Fruit fly (Drosophila melanogaster) whole organism, embryonic: Measurements from ENCODE around the gene kairos.

ENCODE experiments used
- Ada2b ChIP-seq: fragments of 200-800 bp; sonication (Bioruptor generic); IDR thresholded peaks from 2 replicates; pipeline ENCODE4 v1.3.6; 2022; ENCODE audit warnings: missing biosample characterization, missing genetic modification characterization
- CG1024 ChIP-seq: fragments of 200-800 bp; sonication (Bioruptor generic); IDR thresholded peaks from 2 replicates; pipeline ENCODE4 v1.3.6; 2022; ENCODE audit warnings: missing biosample characterization, missing genetic modification characterization
- CG10462 ChIP-seq: fragments of 200-800 bp; sonication (Bioruptor generic); optimal IDR thresholded peaks from 2 replicates; lab custom pipeline; 2016; ENCODE audit warnings: missing biosample characterization, missing genetic modification characterization
- CG10959 ChIP-seq: fragments of 200-800 bp; sonication (Bioruptor generic); IDR thresholded peaks from 2 replicates; pipeline ENCODE4 v1.3.6; 2022; ENCODE audit warnings: missing biosample characterization, missing genetic modification characterization
- CG11247 ChIP-seq: fragments of 200-800 bp; sonication (Bioruptor generic); IDR thresholded peaks from 2 replicates; pipeline ENCODE4 v1.3.6; 2022; ENCODE audit warnings: missing biosample characterization, missing genetic modification characterization
- CG11696 ChIP-seq: fragments of 200-800 bp; sonication (Bioruptor generic); IDR thresholded peaks from 2 replicates; pipeline ENCODE4 v1.3.6; 2022; ENCODE audit warnings: missing biosample characterization, missing genetic modification characterization
- CG12744 ChIP-seq: fragments of 200-800 bp; sonication (Bioruptor generic); optimal IDR thresholded peaks from 2 replicates; lab custom pipeline; 2016; ENCODE audit warnings: missing biosample characterization, missing genetic modification characterization
- CG13296 ChIP-seq: fragments of 200-800 bp; sonication (Bioruptor generic); optimal IDR thresholded peaks from 3 replicates; lab custom pipeline; 2018; ENCODE audit warnings: missing biosample characterization, mild to moderate bottlenecking, missing genetic modification characterization
- CG14860 ChIP-seq: fragments of 200-800 bp; sonication (Bioruptor generic); IDR thresholded peaks from 3 replicates; pipeline ENCODE4 v1.3.6; 2022; ENCODE audit warnings: missing biosample characterization, missing genetic modification characterization; ENCODE audit not compliant: partially characterized antibody
- CG15011 ChIP-seq: fragments of 200-800 bp; sonication (Bioruptor generic); optimal IDR thresholded peaks from 3 replicates; lab custom pipeline; 2018; ENCODE audit warnings: missing biosample characterization, mild to moderate bottlenecking, missing genetic modification characterization
- CG15601 ChIP-seq: fragments of 200-800 bp; sonication (Bioruptor generic); optimal IDR thresholded peaks from 3 replicates; lab custom pipeline; 2019; ENCODE audit warnings: missing biosample characterization, mild to moderate bottlenecking, missing genetic modification characterization, moderate library complexity
- CG1603 ChIP-seq: fragments of 200-800 bp; sonication (Bioruptor generic); optimal IDR thresholded peaks from 2 replicates; lab custom pipeline; 2019; ENCODE audit warnings: missing biosample characterization, mild to moderate bottlenecking, missing genetic modification characterization, moderate library complexity
- CG17568 ChIP-seq: fragments of 200-800 bp; sonication (Bioruptor generic); optimal IDR thresholded peaks from 2 replicates; lab custom pipeline; 2018; ENCODE audit warnings: missing biosample characterization, mild to moderate bottlenecking, missing genetic modification characterization, moderate library complexity
- CG17612 ChIP-seq: fragments of 200-800 bp; sonication (Bioruptor generic); IDR thresholded peaks from 2 replicates; pipeline ENCODE4 v1.3.6; 2022; ENCODE audit warnings: missing biosample characterization, missing genetic modification characterization
- CG18764 ChIP-seq: fragments of 200-800 bp; sonication (Bioruptor generic); optimal IDR thresholded peaks from 3 replicates; lab custom pipeline; 2016; ENCODE audit warnings: missing biosample characterization, missing genetic modification characterization
- CG2202 ChIP-seq: fragments of 200-800 bp; sonication (Bioruptor generic); optimal IDR thresholded peaks from 2 replicates; lab custom pipeline; 2018; ENCODE audit warnings: missing biosample characterization, mild to moderate bottlenecking, missing genetic modification characterization
- CG31441 ChIP-seq: fragments of 200-800 bp; sonication (Bioruptor generic); IDR thresholded peaks from 2 replicates; pipeline ENCODE4 v1.3.6; 2022; ENCODE audit warnings: missing biosample characterization, missing genetic modification characterization
- CG32767 ChIP-seq: fragments of 200-800 bp; sonication (Bioruptor generic); IDR thresholded peaks from 2 replicates; pipeline ENCODE4 v1.3.6; 2022; ENCODE audit warnings: missing biosample characterization, missing genetic modification characterization
- CG4820 ChIP-seq: fragments of 200-800 bp; sonication (Bioruptor generic); optimal IDR thresholded peaks from 3 replicates; lab custom pipeline; 2016; ENCODE audit warnings: missing biosample characterization, missing genetic modification characterization
- CG6813 ChIP-seq: fragments of 200-800 bp; sonication (Bioruptor generic); optimal IDR thresholded peaks from 2 replicates; lab custom pipeline; 2017; ENCODE audit warnings: missing biosample characterization, missing genetic modification characterization, mild to moderate bottlenecking, moderate library complexity, missing genetic modification reagents
- CG7556 ChIP-seq: fragments of 200-800 bp; sonication (Bioruptor generic); optimal IDR thresholded peaks from 2 replicates; lab custom pipeline; 2017; ENCODE audit warnings: missing biosample characterization, mild to moderate bottlenecking, missing genetic modification characterization
- CG9215 ChIP-seq: fragments of 200-800 bp; sonication (Bioruptor generic); IDR thresholded peaks from 2 replicates; pipeline ENCODE4 v1.3.6; 2022; ENCODE audit warnings: missing biosample characterization, missing genetic modification characterization
- Dbx ChIP-seq: fragments of 200-800 bp; sonication (Bioruptor generic); IDR thresholded peaks from 3 replicates; pipeline ENCODE4 v1.3.6; 2022; ENCODE audit warnings: missing biosample characterization, missing genetic modification characterization
- Dfd ChIP-seq, 2 experiments: fragments of >200 bp; optimal IDR thresholded peaks; 2 replicates each; lab custom pipeline; 2017; ENCODE audit warnings: missing biosample characterization in 2 of 2, missing genetic modification characterization in 2 of 2
- H2.0 ChIP-seq: fragments of 200-800 bp; sonication (Bioruptor generic); IDR thresholded peaks from 2 replicates; pipeline ENCODE4 v1.3.6; 2022; ENCODE audit warnings: missing biosample characterization, missing genetic modification characterization
- Hmx ChIP-seq: fragments of 200-800 bp; sonication (Bioruptor generic); optimal IDR thresholded peaks from 2 replicates; lab custom pipeline; 2016; ENCODE audit warnings: missing biosample characterization, missing genetic modification characterization
- Hsf ChIP-seq: fragments of 200-800 bp; sonication (Bioruptor generic); optimal IDR thresholded peaks from 3 replicates; lab custom pipeline; 2016; ENCODE audit warnings: missing biosample characterization, missing genetic modification characterization
- MBD-R2 ChIP-seq: fragments of 200-800 bp; sonication (Bioruptor generic); IDR thresholded peaks from 2 replicates; pipeline ENCODE4 v1.3.6; 2022; ENCODE audit warnings: missing biosample characterization, missing genetic modification characterization
- Mad ChIP-seq: fragments of 200-800 bp; sonication (Bioruptor generic); optimal IDR thresholded peaks from 2 replicates; lab custom pipeline; 2016; ENCODE audit warnings: missing biosample characterization, missing genetic modification characterization
- NfI ChIP-seq: fragments of 200-800 bp; sonication (Bioruptor generic); optimal IDR thresholded peaks from 3 replicates; lab custom pipeline; 2018; ENCODE audit warnings: missing biosample characterization, mild to moderate bottlenecking, missing genetic modification characterization, moderate library complexity
- Rfx ChIP-seq: fragments of 200-800 bp; sonication (Bioruptor generic); IDR thresholded peaks from 2 replicates; pipeline ENCODE4 v1.3.6; 2022; ENCODE audit warnings: missing biosample characterization, missing genetic modification characterization
- Side ChIP-seq: fragments of 200-800 bp; sonication (Bioruptor generic); optimal IDR thresholded peaks from 2 replicates; lab custom pipeline; 2016; ENCODE audit warnings: missing biosample characterization, missing genetic modification characterization
- Sox100B ChIP-seq: fragments of 200-800 bp; sonication (Bioruptor generic); optimal IDR thresholded peaks from 3 replicates; lab custom pipeline; 2018; ENCODE audit warnings: missing biosample characterization, mild to moderate bottlenecking, missing genetic modification characterization
- Sry-δ ChIP-seq: fragments of 200-800 bp; sonication (Bioruptor generic); optimal IDR thresholded peaks from 2 replicates; lab custom pipeline; 2016; ENCODE audit warnings: missing biosample characterization, missing genetic modification characterization
- Stat92E ChIP-seq, 3 experiments: fragments of >200 bp in 2 of 3; fragments of 200-800 bp in 1 of 3; sonication (Bioruptor generic) in 1 of 3; optimal IDR thresholded peaks; 2 replicates each; lab custom pipeline; 2017 to 2019; ENCODE audit warnings: missing biosample characterization in 3 of 3, missing genetic modification characterization in 3 of 3, mild to moderate bottlenecking in 1 of 3, moderate library complexity in 1 of 3
- Taf1 ChIP-seq: fragments of 200-800 bp; sonication (Bioruptor generic); IDR thresholded peaks from 2 replicates; pipeline ENCODE4 v1.3.6; 2022; ENCODE audit warnings: missing biosample characterization, missing genetic modification characterization
- Vsx1 ChIP-seq: fragments of 200-800 bp; sonication (Bioruptor generic); optimal IDR thresholded peaks from 2 replicates; lab custom pipeline; 2017; ENCODE audit warnings: missing biosample characterization, mild to moderate bottlenecking, missing genetic modification characterization, missing genetic modification reagents
- amos ChIP-seq: fragments of 200-800 bp; sonication (Bioruptor generic); IDR thresholded peaks from 2 replicates; pipeline ENCODE4 v1.3.6; 2022; ENCODE audit warnings: missing biosample characterization, missing genetic modification characterization; ENCODE audit not compliant: partially characterized antibody
- ase ChIP-seq: fragments of 200-800 bp; sonication (Bioruptor generic); IDR thresholded peaks from 3 replicates; pipeline ENCODE4 v1.3.6; 2022; ENCODE audit warnings: missing biosample characterization, missing genetic modification characterization
- bbx ChIP-seq: fragments of 200-800 bp; sonication (Bioruptor generic); IDR thresholded peaks from 2 replicates; pipeline ENCODE4 v1.3.6; 2022; ENCODE audit warnings: missing biosample characterization, missing genetic modification characterization; ENCODE audit not compliant: partially characterized antibody
- corto ChIP-seq: fragments of 200-800 bp; sonication (Bioruptor generic); optimal IDR thresholded peaks from 2 replicates; lab custom pipeline; 2016; ENCODE audit warnings: missing biosample characterization, mild to moderate bottlenecking, missing genetic modification characterization, moderate library complexity
- en ChIP-seq: fragments of 200-800 bp; sonication (Bioruptor generic); optimal IDR thresholded peaks from 2 replicates; lab custom pipeline; 2016; ENCODE audit warnings: missing biosample characterization, missing genetic modification characterization
- ewg ChIP-seq: fragments of 200-800 bp; sonication (Bioruptor generic); optimal IDR thresholded peaks from 3 replicates; lab custom pipeline; 2017; ENCODE audit warnings: mild to moderate bottlenecking, missing biosample characterization, missing genetic modification reagents, missing genetic modification characterization
- gt ChIP-seq: fragments of 200-800 bp; sonication (Bioruptor generic); IDR thresholded peaks from 2 replicates; pipeline ENCODE4 v1.3.6; 2022; ENCODE audit warnings: missing biosample characterization, missing genetic modification characterization
- hbn ChIP-seq: fragments of 200-800 bp; sonication (Bioruptor generic); IDR thresholded peaks from 2 replicates; pipeline ENCODE4 v1.3.6; 2022; ENCODE audit warnings: missing biosample characterization, missing genetic modification characterization; ENCODE audit not compliant: partially characterized antibody
- onecut ChIP-seq: fragments of 200-800 bp; sonication (Bioruptor generic); IDR thresholded peaks from 2 replicates; pipeline ENCODE4 v1.3.6; 2022; ENCODE audit warnings: missing biosample characterization, missing genetic modification characterization
- pum ChIP-seq: fragments of 200-800 bp; sonication (Bioruptor generic); optimal IDR thresholded peaks from 2 replicates; lab custom pipeline; 2016; ENCODE audit warnings: missing biosample characterization, missing genetic modification characterization
- tll ChIP-seq, 2 experiments: fragments of 200-800 bp in 1 of 2; fragments of >200 bp in 1 of 2; sonication (Bioruptor generic) in 1 of 2; optimal IDR thresholded peaks; 2 replicates each; lab custom pipeline; 2017 to 2019; ENCODE audit warnings: missing biosample characterization in 2 of 2, missing genetic modification characterization in 2 of 2, mild to moderate bottlenecking in 1 of 2, moderate library complexity in 1 of 2
- twi ChIP-seq: fragments of 200-800 bp; optimal IDR thresholded peaks from 2 replicates; lab custom pipeline; 2019; ENCODE audit warnings: missing biosample characterization, mild to moderate bottlenecking, missing genetic modification characterization, moderate library complexity

kairos gene

DNA sequence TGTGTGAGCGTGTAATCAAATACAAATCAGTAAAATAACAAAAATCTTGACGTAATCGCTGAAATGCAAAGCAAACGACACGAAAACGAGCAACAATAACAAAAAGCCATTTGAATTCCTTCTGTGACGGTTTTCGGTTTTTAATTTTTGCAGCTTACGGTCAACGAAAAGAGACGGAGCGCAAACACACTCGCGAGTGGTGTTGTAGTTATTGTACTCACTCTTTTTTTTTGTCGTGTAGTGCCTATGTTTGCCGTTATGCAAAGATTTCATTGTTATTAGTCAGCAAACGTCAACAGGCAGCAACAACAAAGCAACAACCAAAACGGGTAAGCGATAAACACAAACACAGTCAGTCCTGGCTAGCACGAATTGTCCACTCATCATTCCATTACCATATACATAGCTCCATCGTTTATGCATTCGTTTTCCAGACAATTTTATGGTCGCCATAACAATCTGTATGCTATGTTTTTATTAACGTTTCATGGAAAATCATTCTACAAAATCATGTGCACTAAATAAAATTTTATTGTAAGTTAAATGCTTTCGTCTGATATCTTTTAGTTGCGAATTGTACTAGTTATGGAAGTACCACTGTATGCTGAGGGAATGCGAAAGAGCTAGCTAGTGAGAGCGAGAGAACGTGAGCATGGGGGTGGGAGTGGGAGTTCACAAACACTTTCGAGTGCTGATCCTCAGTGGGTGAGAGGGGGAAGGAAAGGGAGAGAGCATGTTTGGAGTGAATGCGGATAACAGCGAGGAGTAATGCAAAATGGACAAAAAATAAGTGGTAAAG, 11.1 kb upstream of the kairos start (continued):
- no peak for TF ChIP-seq CG2202 (tag; lab: Kevin White, UChicago)
- TF ChIP-seq tll (GFP tag; optimal IDR thresholded peaks at IDR 0.05; lab: Kevin White, UChicago) = no peak
- peak; percentile 36 for TF ChIP-seq ewg (GFP tag; lab: Kevin White, UChicago)
- peak; percentile 36 for TF ChIP-seq CG15011 (GFP tag; lab: Kevin White, UChicago)
- TF ChIP-seq corto (GFP tag; lab: Kevin White, UChicago) = no peak
- TF ChIP-seq CG14860 (GFP tag; lab: Robert Waterston, UW) = no peak
- peak; percentile 90 for TF ChIP-seq Rfx
- peak; percentile 53 for TF ChIP-seq CG6813 (GFP tag; lab: Kevin White, UChicago)
- peak; percentile 61 for TF ChIP-seq CG12744
- TF ChIP-seq MBD-R2 (GFP tag; lab: Robert Waterston, UW) = peak; percentile 39; the same call in 1 of the 2 replicates
- peak; percentile 68 for TF ChIP-seq CG17568 (GFP tag; lab: Kevin White, UChicago)
- TF ChIP-seq Vsx1 (GFP tag; lab: Kevin White, UChicago) = no peak
- TF ChIP-seq Side (GFP tag; lab: Kevin White, UChicago) = peak; percentile 52
- peak; percentile 52 for TF ChIP-seq onecut (GFP tag; lab: Robert Waterston, UW)
- no peak for TF ChIP-seq CG31441
- TF ChIP-seq CG11247 (GFP tag; lab: Robert Waterston, UW) = peak; percentile 67
- TF ChIP-seq hbn (GFP tag; lab: Robert Waterston, UW) = no peak
- peak; percentile 70 for TF ChIP-seq Ada2b (GFP tag; lab: Robert Waterston, UW)
- TF ChIP-seq CG10462 (GFP tag; lab: Kevin White, UChicago) = no peak
- no peak; the same call in 2 of the 3 replicates for TF ChIP-seq ase (GFP tag; lab: Robert Waterston, UW)
- peak; percentile 79 for TF ChIP-seq CG32767 (GFP tag; lab: Robert Waterston, UW)
- TF ChIP-seq CG7556 = peak; percentile 36
- no peak for TF ChIP-seq bbx (GFP tag; lab: Robert Waterston, UW)
- peak; percentile 61 for TF ChIP-seq Hsf (GFP tag; lab: Kevin White, UChicago)
- TF ChIP-seq Sox100B (GFP tag; lab: Kevin White, UChicago) = peak; percentile 61
- TF ChIP-seq H2.0 = 0 out of 2 replicates have a peak, but pooled peaks have one; percentile 10
- peak; percentile 38 for TF ChIP-seq twi (tag; lab: Kevin White, UChicago)
- peak; percentile 45 for TF ChIP-seq pum (GFP tag; lab: Kevin White, UChicago)
- TF ChIP-seq Taf1 (GFP tag; lab: Robert Waterston, UW) = peak; percentile 69
- TF ChIP-seq Sry-δ = no peak
- 0 out of 2 replicates have a peak, but pooled peaks have one; percentile 4 for TF ChIP-seq CG1024
- no peak for TF ChIP-seq CG18764 (GFP tag; lab: Kevin White, UChicago)
- peak; percentile 44 for TF ChIP-seq CG1603
- TF ChIP-seq en (GFP tag; lab: Kevin White, UChicago) = no peak
- TF ChIP-seq CG9215 = peak; percentile 84
- TF ChIP-seq CG13296 (GFP tag; lab: Kevin White, UChicago) = peak; percentile 86
- TF ChIP-seq CG15601 (tag; lab: Kevin White, UChicago) = peak; percentile 43
- peak; percentile 21 for TF ChIP-seq Mad (GFP tag; lab: Kevin White, UChicago)
- TF ChIP-seq CG11696 (GFP tag; lab: Robert Waterston, UW) = no peak
- peak; percentile 78 for TF ChIP-seq Dbx (GFP tag; lab: Robert Waterston, UW)
- no peak for TF ChIP-seq Stat92E (GFP tag; optimal IDR thresholded peaks at IDR 0.05; lab: Kevin White, UChicago)
- TF ChIP-seq gt (GFP tag; lab: Robert Waterston, UW) = no peak
- no peak for TF ChIP-seq amos (GFP tag; lab: Robert Waterston, UW)
- no peak for TF ChIP-seq CG10959 (GFP tag; lab: Robert Waterston, UW)
- no peak for TF ChIP-seq Hmx (GFP tag; lab: Kevin White, UChicago)
- 0 out of 2 replicates have a peak, but pooled peaks have one; percentile 47 for TF ChIP-seq CG17612 (GFP tag; lab: Robert Waterston, UW)
- no peak for TF ChIP-seq Dfd (GFP tag; optimal IDR thresholded peaks at IDR 0.05; lab: Kevin White, UChicago)
- no peak for TF ChIP-seq CG4820 (GFP tag; lab: Kevin White, UChicago)
- TF ChIP-seq NfI (GFP tag; lab: Kevin White, UChicago) = peak; percentile 80
